Worm (Caenorhabditis elegans): ENCODE data around the gene M03E7.2.

DNA sequence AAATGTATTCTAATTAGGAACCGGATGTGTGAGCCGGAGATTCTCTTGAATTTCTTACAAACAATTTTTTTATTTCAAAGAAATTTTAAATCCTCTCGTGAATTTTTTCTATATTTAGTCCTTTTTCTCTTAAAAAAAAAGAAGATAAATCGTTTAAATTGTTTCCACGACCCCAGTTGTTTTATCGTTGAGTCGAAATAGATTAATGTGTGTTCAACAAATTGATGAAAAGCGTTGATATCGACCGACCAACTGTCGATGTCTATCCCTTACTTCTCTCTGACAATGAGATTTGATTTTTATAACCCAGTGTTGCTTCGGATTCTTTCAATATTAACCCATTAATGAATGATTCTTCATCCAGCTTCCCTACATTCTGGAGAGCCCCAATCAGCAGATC, 11.1 kb upstream of the M03E7.2 start, which contains the start of gene CD4.1:
- TF ChIP-seq nhr-28 (tag; optimal IDR thresholded peaks at IDR 0.05) (no peak), madf-5 (GFP tag; IDR thresholded peaks at IDR 0.05) (no peak), ZK546.5 (tag; optimal IDR thresholded peaks at IDR 0.05) (no peak), mep-1 (tag; optimal IDR thresholded peaks at IDR 0.05) (no peak), unc-62 (GFP tag; optimal IDR thresholded peaks at IDR 0.05 in 1 of 2) (no peak), unc-62 (tag; optimal IDR thresholded peaks at IDR 0.05) (no peak), nhr-11 (tag; optimal IDR thresholded peaks at IDR 0.05) (no peak), fkh-10 (GFP tag; optimal IDR thresholded peaks at IDR 0.05) (no peak)

Data from whole organism, L4 larva.